Worm (Caenorhabditis elegans) whole organism, young adult: Measurements from ENCODE around the gene klp-13.

Experiments used
- C06A6.2 ChIP-seq: fragments of 200-800 bp; sonication (Bioruptor generic); conservative IDR thresholded peaks from 2 replicates; pipeline ENCODE4 v1.3.6; 2022; ENCODE audit warnings: missing genetic modification characterization, missing compliant biosample characterization
- F33H1.4 ChIP-seq: fragments of 200-800 bp; sonication (Bioruptor generic); IDR thresholded peaks from 2 replicates; pipeline ENCODE4 v1.3.6; 2022; ENCODE audit warnings: missing genetic modification reagents, missing genetic modification characterization, missing compliant biosample characterization

- no peak for TF ChIP-seq F33H1.4 (GFP tag; lab: Robert Waterston, UW)
- no peak for TF ChIP-seq C06A6.2 (GFP tag; lab: Robert Waterston, UW)
These were observed 28.7 kb upstream of the klp-13 start for ce11 chrX:5956130-5956529.
